Worm (Caenorhabditis elegans) whole organism, late embryonic: ENCODE results near the gene F14H3.12.

Experiments
- C08G9.2 ChIP-seq: sonication (generic microtip); optimal IDR thresholded peaks from 2 replicates; lab custom pipeline; 2016; ENCODE audit warnings: mild to moderate bottlenecking, missing genetic modification characterization, moderate library complexity, missing compliant biosample characterization
- C38D4.7 ChIP-seq: fragments of 200-800 bp; sonication (Bioruptor generic); optimal IDR thresholded peaks from 2 replicates; lab custom pipeline; 2018; ENCODE audit warnings: mild to moderate bottlenecking, missing genetic modification characterization, moderate library complexity, missing compliant biosample characterization
- F13H6.1 ChIP-seq: sonication (generic microtip); optimal IDR thresholded peaks from 2 replicates; lab custom pipeline; 2016; ENCODE audit warnings: missing genetic modification characterization, missing compliant biosample characterization
- K02D7.2 ChIP-seq: sonication (generic microtip); optimal IDR thresholded peaks from 2 replicates; lab custom pipeline; 2017; ENCODE audit warnings: mild to moderate bottlenecking, missing genetic modification characterization, missing compliant biosample characterization
- K09A11.1 ChIP-seq: sonication (generic microtip); optimal IDR thresholded peaks from 2 replicates; lab custom pipeline; 2017; ENCODE audit warnings: antibody characterized with exemption, mild to moderate bottlenecking, missing genetic modification characterization, missing compliant biosample characterization; ENCODE audit not compliant: insufficient read depth
- ama-1 ChIP-seq: fragments of 150-350 bp; optimal IDR thresholded peaks from 2 replicates; lab custom pipeline; 2014
- ceh-14 ChIP-seq: sonication (generic microtip); optimal IDR thresholded peaks from 2 replicates; lab custom pipeline; 2016; ENCODE audit warnings: missing genotype, missing genetic modification characterization, missing compliant biosample characterization
- ceh-19 ChIP-seq: fragments of 200-800 bp; sonication (Bioruptor generic); optimal IDR thresholded peaks from 2 replicates; lab custom pipeline; 2018; ENCODE audit warnings: mild to moderate bottlenecking, missing genetic modification characterization, missing compliant biosample characterization
- ceh-22 ChIP-seq: sonication (generic microtip); optimal IDR thresholded peaks from 2 replicates; lab custom pipeline; 2017; ENCODE audit warnings: missing biosample characterization, missing genetic modification characterization
- ceh-31 ChIP-seq: sonication (generic microtip); optimal IDR thresholded peaks from 2 replicates; lab custom pipeline; 2016; ENCODE audit warnings: missing genetic modification characterization, missing compliant biosample characterization
- ceh-34 ChIP-seq: sonication (generic microtip); optimal IDR thresholded peaks from 2 replicates; lab custom pipeline; 2016; ENCODE audit warnings: mild to moderate bottlenecking, missing genetic modification characterization, missing compliant biosample characterization
- ceh-48 ChIP-seq: sonication (generic microtip); optimal IDR thresholded peaks from 2 replicates; lab custom pipeline; 2016; ENCODE audit warnings: missing genetic modification characterization, inconsistent platforms, missing compliant biosample characterization
- ceh-9 ChIP-seq: sonication (generic microtip); optimal IDR thresholded peaks from 2 replicates; lab custom pipeline; 2016; ENCODE audit warnings: mild to moderate bottlenecking, missing genetic modification characterization, inconsistent platforms, missing compliant biosample characterization
- che-1 ChIP-seq: sonication (generic microtip); optimal IDR thresholded peaks from 2 replicates; lab custom pipeline; 2016; ENCODE audit warnings: mild to moderate bottlenecking, missing genetic modification characterization, missing compliant biosample characterization
- dve-1 ChIP-seq: sonication (generic microtip); optimal IDR thresholded peaks from 2 replicates; lab custom pipeline; 2017; ENCODE audit warnings: antibody characterized with exemption, mild to moderate bottlenecking, missing genetic modification characterization, missing compliant biosample characterization
- elt-2 ChIP-seq: sonication (generic microtip); optimal IDR thresholded peaks from 2 replicates; lab custom pipeline; 2016; ENCODE audit warnings: missing genetic modification reagents, missing genetic modification characterization, missing compliant biosample characterization
- elt-4 ChIP-seq: sonication (generic microtip); optimal IDR thresholded peaks from 2 replicates; lab custom pipeline; 2016; ENCODE audit warnings: missing genetic modification characterization, missing compliant biosample characterization
- eyg-1 ChIP-seq: sonication (generic microtip); optimal IDR thresholded peaks from 2 replicates; lab custom pipeline; 2016; ENCODE audit warnings: missing genotype, missing genetic modification characterization, missing compliant biosample characterization
- fax-1 ChIP-seq: sonication (generic microtip); optimal IDR thresholded peaks from 2 replicates; lab custom pipeline; 2016; ENCODE audit warnings: missing genotype, missing genetic modification characterization, missing compliant biosample characterization
- fkh-10 ChIP-seq: fragments of 150-350 bp; optimal IDR thresholded peaks from 2 replicates; lab custom pipeline; 2014; ENCODE audit warnings: missing biosample characterization, missing genetic modification reagents, missing genetic modification characterization
- fkh-6 ChIP-seq: sonication (generic microtip); optimal IDR thresholded peaks from 2 replicates; lab custom pipeline; 2016; ENCODE audit warnings: missing genetic modification characterization, missing compliant biosample characterization
- hlh-15 ChIP-seq: sonication (generic microtip); optimal IDR thresholded peaks from 2 replicates; lab custom pipeline; 2016; ENCODE audit warnings: missing genetic modification characterization, missing compliant biosample characterization
- hlh-30 ChIP-seq: sonication (generic microtip); optimal IDR thresholded peaks from 2 replicates; lab custom pipeline; 2017; ENCODE audit warnings: antibody characterized with exemption, missing genetic modification characterization, missing compliant biosample characterization; ENCODE audit not compliant: insufficient read depth
- lin-11 ChIP-seq: fragments of 200-800 bp; sonication (Bioruptor generic); optimal IDR thresholded peaks from 2 replicates; lab custom pipeline; 2018; ENCODE audit warnings: mild to moderate bottlenecking, missing genetic modification characterization, missing compliant biosample characterization
- nfya-1 ChIP-seq: sonication (generic microtip); optimal IDR thresholded peaks from 2 replicates; lab custom pipeline; 2017; ENCODE audit warnings: missing genetic modification characterization, mild to moderate bottlenecking, missing compliant biosample characterization, antibody characterized with exemption, moderate library complexity
- nhr-232 ChIP-seq: sonication (generic microtip); optimal IDR thresholded peaks from 2 replicates; lab custom pipeline; 2016; ENCODE audit warnings: missing genetic modification characterization, missing compliant biosample characterization
- npax-4 ChIP-seq: sonication (generic microtip); optimal IDR thresholded peaks from 2 replicates; lab custom pipeline; 2016; ENCODE audit warnings: missing genetic modification characterization, missing compliant biosample characterization
- pag-3 ChIP-seq: sonication (generic microtip); optimal IDR thresholded peaks from 2 replicates; lab custom pipeline; 2016; ENCODE audit warnings: missing compliant biosample characterization, missing genetic modification characterization, borderline replicate concordance
- pat-9 ChIP-seq: fragments of 200-800 bp; sonication (Bioruptor generic); optimal IDR thresholded peaks from 2 replicates; lab custom pipeline; 2018; ENCODE audit warnings: mild to moderate bottlenecking, missing genetic modification characterization, moderate library complexity, missing compliant biosample characterization
- pqm-1 ChIP-seq: sonication (generic microtip); optimal IDR thresholded peaks from 2 replicates; lab custom pipeline; 2016; ENCODE audit warnings: missing genetic modification characterization, missing compliant biosample characterization
- pros-1 ChIP-seq: fragments of 150-350 bp; optimal IDR thresholded peaks from 2 replicates; lab custom pipeline; 2014; ENCODE audit warnings: missing biosample characterization, missing genetic modification reagents, missing genetic modification characterization
- ref-2 ChIP-seq: sonication (generic microtip); optimal IDR thresholded peaks from 2 replicates; lab custom pipeline; 2016; ENCODE audit warnings: missing genetic modification characterization, missing compliant biosample characterization
- rnt-1 ChIP-seq: sonication (generic microtip); optimal IDR thresholded peaks from 2 replicates; lab custom pipeline; 2016; ENCODE audit warnings: missing genetic modification characterization, missing compliant biosample characterization
- sdc-2 ChIP-seq: sonication (generic microtip); optimal IDR thresholded peaks from 2 replicates; lab custom pipeline; 2016; ENCODE audit warnings: missing genotype, missing genetic modification characterization, missing compliant biosample characterization
- sox-2 ChIP-seq: fragments of 200-800 bp; sonication (Bioruptor generic); IDR thresholded peaks from 2 replicates; pipeline ENCODE4 v1.3.6; 2022; ENCODE audit warnings: missing genetic modification reagents, missing genetic modification characterization, missing compliant biosample characterization
- sox-4 ChIP-seq: sonication (generic microtip); optimal IDR thresholded peaks from 2 replicates; lab custom pipeline; 2017; ENCODE audit warnings: mild to moderate bottlenecking, missing genetic modification characterization, inconsistent platforms, missing compliant biosample characterization
- ttx-3 ChIP-seq: sonication (generic microtip); optimal IDR thresholded peaks from 2 replicates; lab custom pipeline; 2016; ENCODE audit warnings: missing genetic modification reagents, missing genetic modification characterization, missing compliant biosample characterization
- unc-42 ChIP-seq: sonication (generic microtip); optimal IDR thresholded peaks from 2 replicates; lab custom pipeline; 2016; ENCODE audit warnings: missing genotype, missing genetic modification characterization, missing compliant biosample characterization
- unc-55 ChIP-seq: sonication (generic microtip); optimal IDR thresholded peaks from 2 replicates; lab custom pipeline; 2017; ENCODE audit warnings: missing biosample characterization, missing genetic modification reagents, missing genetic modification characterization
- unc-86 ChIP-seq: sonication (generic microtip); optimal IDR thresholded peaks from 2 replicates; lab custom pipeline; 2016; ENCODE audit warnings: missing genetic modification characterization, missing compliant biosample characterization
- zip-5 ChIP-seq: sonication (generic microtip); optimal IDR thresholded peaks from 2 replicates; lab custom pipeline; 2016; ENCODE audit warnings: missing genetic modification characterization, missing compliant biosample characterization

Gene F14H3.12

ce11 chrV:16118601-16119000 lies 43.5 kb upstream of the F14H3.12 start, which contains the start of gene str-103:
TSS of gene str-103 (minus strand) at chrV:16118701.
- TF ChIP-seq eyg-1, result no peak
- TF ChIP-seq elt-4 (tag; lab: Kevin White, UChicago), result no peak
- TF ChIP-seq fkh-6, result no peak
- no peak for TF ChIP-seq hlh-30
- no peak for TF ChIP-seq fkh-10 (GFP tag; lab: Kevin White, UChicago)
- TF ChIP-seq nhr-232 (tag; lab: Kevin White, UChicago), result no peak
- no peak for TF ChIP-seq pros-1
- TF ChIP-seq K02D7.2 (tag; lab: Kevin White, UChicago), result no peak
- TF ChIP-seq fax-1 (tag; lab: Kevin White, UChicago), result no peak
- TF ChIP-seq K09A11.1 (tag; lab: Kevin White, UChicago), result no peak
- no peak for TF ChIP-seq ref-2 (tag; lab: Kevin White, UChicago)
- TF ChIP-seq hlh-15 (tag; lab: Kevin White, UChicago), result no peak

ce11 chrV:16115381-16115780 lies 40.3 kb upstream of the F14H3.12 start, which contains the start of gene str-25:
TSS of gene str-25 (plus strand) at chrV:16115681.
- TF ChIP-seq eyg-1, result no peak
- TF ChIP-seq ttx-3 (tag; lab: Kevin White, UChicago), result no peak
- TF ChIP-seq F13H6.1 (tag; lab: Kevin White, UChicago), result no peak
- no peak for TF ChIP-seq ama-1 (lab: Kevin White, UChicago)
- no peak for TF ChIP-seq npax-4
- no peak for TF ChIP-seq C38D4.7 (GFP tag; lab: Kevin White, UChicago)
- TF ChIP-seq ceh-22, result no peak
- no peak for TF ChIP-seq ref-2 (tag; lab: Kevin White, UChicago)
- TF ChIP-seq sdc-2 (tag; lab: Kevin White, UChicago), result no peak
- TF ChIP-seq sox-2 (GFP tag; lab: Robert Waterston, UW), result no peak
- no peak for TF ChIP-seq lin-11 (tag; lab: Kevin White, UChicago)
- TF ChIP-seq ceh-48, result no peak
- no peak for TF ChIP-seq pqm-1 (tag; lab: Kevin White, UChicago)
- TF ChIP-seq ceh-9, result no peak
- TF ChIP-seq rnt-1 (tag; lab: Kevin White, UChicago), result no peak
- TF ChIP-seq C08G9.2, result no peak

- TF ChIP-seq elt-4 (tag; lab: Kevin White, UChicago) (no peak), ceh-34 (tag; lab: Kevin White, UChicago) (no peak), ref-2 (tag; lab: Kevin White, UChicago) (no peak), sox-4 (tag; lab: Kevin White, UChicago) (no peak), pat-9 (tag; lab: Kevin White, UChicago) (no peak), che-1 (no peak), pag-3 (tag; lab: Kevin White, UChicago) (no peak), rnt-1 (tag; lab: Kevin White, UChicago) (no peak), unc-55 (GFP tag; lab: Kevin White, UChicago) (no peak), fkh-10 (GFP tag; lab: Kevin White, UChicago) (no peak), fkh-6 (no peak), dve-1 (no peak), unc-86 (tag; lab: Kevin White, UChicago) (no peak), unc-42 (no peak), ceh-31 (tag; lab: Kevin White, UChicago) (no peak), ama-1 (lab: Kevin White, UChicago) (no peak), ceh-19 (GFP tag; lab: Kevin White, UChicago) (no peak), K02D7.2 (tag; lab: Kevin White, UChicago) (no peak), pqm-1 (tag; lab: Kevin White, UChicago) (no peak)
Measured at ce11 chrV:16114237-16114636, 39.1 kb upstream of the F14H3.12 start, which contains the start of gene srxa-16. TSS of gene srxa-16 (minus strand) at chrV:16114337.

ce11 chrV:16103594-16103993 lies 28.5 kb upstream of the F14H3.12 start, which contains the start of gene argk-1:
TSS of gene argk-1 (plus strand) at chrV:16103894.
- no peak for TF ChIP-seq pros-1
- no peak for TF ChIP-seq ref-2 (tag; lab: Kevin White, UChicago)
- TF ChIP-seq ceh-14 (tag; lab: Kevin White, UChicago), result no peak
- no peak for TF ChIP-seq elt-2 (tag; lab: Kevin White, UChicago)
- no peak for TF ChIP-seq pag-3 (tag; lab: Kevin White, UChicago)
- TF ChIP-seq K09A11.1 (tag; lab: Kevin White, UChicago), result no peak
- no peak for TF ChIP-seq ceh-31 (tag; lab: Kevin White, UChicago)
- TF ChIP-seq zip-5, result no peak
- no peak for TF ChIP-seq unc-86 (tag; lab: Kevin White, UChicago)
- no peak for TF ChIP-seq F13H6.1 (tag; lab: Kevin White, UChicago)
- TF ChIP-seq nfya-1, result no peak
- no peak for TF ChIP-seq rnt-1 (tag; lab: Kevin White, UChicago)
